Fruit fly (Drosophila melanogaster) whole organism, embryonic: ENCODE measurements around the gene Jhbp2.

Experiments used
- Atf6 ChIP-seq: fragments of 200-800 bp; sonication (Bioruptor generic); IDR thresholded peaks from 2 replicates; pipeline ENCODE4 v1.3.6; 2022; ENCODE audit warnings: missing biosample characterization, missing genetic modification characterization
- CG12744 ChIP-seq: fragments of 200-800 bp; sonication (Bioruptor generic); optimal IDR thresholded peaks from 2 replicates; lab custom pipeline; 2016; ENCODE audit warnings: missing biosample characterization, missing genetic modification characterization
- CG13287 ChIP-seq: fragments of 200-800 bp; sonication (Bioruptor generic); IDR thresholded peaks from 2 replicates; pipeline ENCODE4 v1.3.6; 2022; ENCODE audit warnings: missing biosample characterization, missing genetic modification characterization; ENCODE audit not compliant: partially characterized antibody
- CG13775 ChIP-seq: fragments of 200-800 bp; sonication (Bioruptor generic); optimal IDR thresholded peaks from 3 replicates; lab custom pipeline; 2017; ENCODE audit warnings: missing biosample characterization, mild to moderate bottlenecking, missing genetic modification characterization
- CG1647 ChIP-seq: fragments of 200-800 bp; sonication (Bioruptor generic); optimal IDR thresholded peaks from 3 replicates; lab custom pipeline; 2016; ENCODE audit warnings: missing biosample characterization, missing genetic modification characterization
- CG16779 ChIP-seq: fragments of 200-800 bp; sonication (Bioruptor generic); IDR thresholded peaks from 2 replicates; pipeline ENCODE4 v1.3.6; 2022; ENCODE audit warnings: missing biosample characterization, missing genetic modification characterization
- CG17612 ChIP-seq: fragments of 200-800 bp; sonication (Bioruptor generic); IDR thresholded peaks from 2 replicates; pipeline ENCODE4 v1.3.6; 2022; ENCODE audit warnings: missing biosample characterization, missing genetic modification characterization
- CG3065 ChIP-seq: fragments of 200-800 bp; sonication (Bioruptor generic); optimal IDR thresholded peaks from 2 replicates; lab custom pipeline; 2016; ENCODE audit warnings: missing biosample characterization, missing genetic modification characterization
- CG31388 ChIP-seq: fragments of 200-800 bp; sonication (Bioruptor generic); optimal IDR thresholded peaks from 2 replicates; lab custom pipeline; 2016; ENCODE audit warnings: missing biosample characterization, missing genetic modification characterization
- CG31441 ChIP-seq: fragments of 200-800 bp; sonication (Bioruptor generic); IDR thresholded peaks from 2 replicates; pipeline ENCODE4 v1.3.6; 2022; ENCODE audit warnings: missing biosample characterization, missing genetic modification characterization
- CG3163 ChIP-seq: fragments of 200-800 bp; sonication (Bioruptor generic); optimal IDR thresholded peaks from 3 replicates; lab custom pipeline; 2016; ENCODE audit warnings: missing biosample characterization, missing genetic modification characterization
- CG4707 ChIP-seq: fragments of 200-800 bp; sonication (Bioruptor generic); optimal IDR thresholded peaks from 2 replicates; lab custom pipeline; 2018; ENCODE audit warnings: missing biosample characterization, mild to moderate bottlenecking, missing genetic modification characterization, moderate library complexity
- CG6765 ChIP-seq: fragments of 200-800 bp; sonication (Bioruptor generic); optimal IDR thresholded peaks from 3 replicates; lab custom pipeline; 2017; ENCODE audit warnings: missing biosample characterization, mild to moderate bottlenecking, missing genetic modification characterization
- CG7839 ChIP-seq: fragments of 200-800 bp; sonication (Bioruptor generic); optimal IDR thresholded peaks from 3 replicates; lab custom pipeline; 2018; ENCODE audit warnings: missing biosample characterization, mild to moderate bottlenecking, missing genetic modification characterization, moderate library complexity
- CG8281 ChIP-seq: fragments of 200-800 bp; sonication (Bioruptor generic); optimal IDR thresholded peaks from 2 replicates; lab custom pipeline; 2018; ENCODE audit warnings: missing biosample characterization, mild to moderate bottlenecking, missing genetic modification characterization, moderate library complexity
- CG8944 ChIP-seq: fragments of 200-800 bp; sonication (Bioruptor generic); optimal IDR thresholded peaks from 3 replicates; lab custom pipeline; 2016; ENCODE audit warnings: missing biosample characterization, missing genetic modification characterization
- CG9727 ChIP-seq: fragments of 200-800 bp; sonication (Bioruptor generic); optimal IDR thresholded peaks from 3 replicates; lab custom pipeline; 2017; ENCODE audit warnings: missing biosample characterization, mild to moderate bottlenecking, missing genetic modification characterization
- CHES-1-like ChIP-seq: fragments of 200-800 bp; sonication (Bioruptor generic); optimal IDR thresholded peaks from 2 replicates; lab custom pipeline; 2016; ENCODE audit warnings: missing biosample characterization, missing genetic modification characterization
- Dip2 ChIP-seq: fragments of 200-800 bp; sonication (Bioruptor generic); IDR thresholded peaks from 2 replicates; pipeline ENCODE4 v1.3.6; 2022; ENCODE audit warnings: missing biosample characterization, missing genetic modification characterization
- ERR ChIP-seq: fragments of 200-800 bp; sonication (Bioruptor generic); optimal IDR thresholded peaks from 2 replicates; lab custom pipeline; 2016; ENCODE audit warnings: missing biosample characterization, missing genetic modification characterization
- Ets65A ChIP-seq: fragments of 200-800 bp; sonication (Bioruptor generic); peaks from one replicate; lab custom pipeline; 2016; ENCODE audit warnings: missing biosample characterization, missing genetic modification characterization
- Fer1 ChIP-seq: fragments of 200-800 bp; sonication (Bioruptor generic); optimal IDR thresholded peaks from 2 replicates; lab custom pipeline; 2017; ENCODE audit warnings: missing biosample characterization, mild to moderate bottlenecking, missing genetic modification characterization
- Fer3 ChIP-seq: fragments of 200-800 bp; sonication (Bioruptor generic); optimal IDR thresholded peaks from 2 replicates; lab custom pipeline; 2018; ENCODE audit warnings: missing biosample characterization, mild to moderate bottlenecking, missing genetic modification characterization, moderate library complexity
- Gug ChIP-seq: fragments of 200-800 bp; sonication (Bioruptor generic); IDR thresholded peaks from 4 replicates; pipeline ENCODE4 v1.3.6; 2022; ENCODE audit warnings: missing biosample characterization, missing genetic modification characterization
- Hr3 ChIP-seq: fragments of 200-800 bp; sonication (Bioruptor generic); optimal IDR thresholded peaks from 3 replicates; lab custom pipeline; 2016; ENCODE audit warnings: missing biosample characterization, missing genetic modification characterization
- NFAT ChIP-seq: fragments of 200-800 bp; sonication (Bioruptor generic); IDR thresholded peaks from 2 replicates; pipeline ENCODE4 v1.3.6; 2022; ENCODE audit warnings: missing biosample characterization, missing genetic modification characterization
- Nf-YB ChIP-seq: fragments of 200-800 bp; sonication (Bioruptor generic); optimal IDR thresholded peaks from 3 replicates; lab custom pipeline; 2019; ENCODE audit warnings: missing biosample characterization, mild to moderate bottlenecking, missing genetic modification characterization, moderate library complexity
- Oaz ChIP-seq: fragments of 200-800 bp; sonication (Bioruptor generic); IDR thresholded peaks from 2 replicates; pipeline ENCODE4 v1.3.6; 2022; ENCODE audit warnings: missing biosample characterization, missing genetic modification characterization
- Sry-β ChIP-seq: fragments of 200-800 bp; sonication (Bioruptor generic); optimal IDR thresholded peaks from 2 replicates; lab custom pipeline; 2018; ENCODE audit warnings: missing biosample characterization, mild to moderate bottlenecking, missing genetic modification characterization, moderate library complexity
- az2 ChIP-seq: fragments of 200-800 bp; sonication (Bioruptor generic); optimal IDR thresholded peaks from 3 replicates; lab custom pipeline; 2016; ENCODE audit warnings: missing biosample characterization, missing genetic modification characterization
- cas ChIP-seq: fragments of 200-800 bp; sonication (Bioruptor generic); IDR thresholded peaks from 2 replicates; pipeline ENCODE4 v1.3.6; 2022; ENCODE audit warnings: missing biosample characterization, missing genetic modification characterization
- caup ChIP-seq: fragments of 200-800 bp; sonication (Bioruptor generic); optimal IDR thresholded peaks from 3 replicates; lab custom pipeline; 2017; ENCODE audit warnings: missing biosample characterization, mild to moderate bottlenecking, missing genetic modification characterization, moderate library complexity; ENCODE audit not compliant: severe bottlenecking
- dmrt11E ChIP-seq: fragments of 200-800 bp; sonication (Bioruptor generic); optimal IDR thresholded peaks from 3 replicates; lab custom pipeline; 2018; ENCODE audit warnings: missing biosample characterization, mild to moderate bottlenecking, missing genetic modification characterization, moderate library complexity
- dpn ChIP-seq, 2 experiments: fragments of 200-800 bp; sonication (Bioruptor generic); optimal IDR thresholded peaks; 3 replicates each; lab custom pipeline; 2016; ENCODE audit warnings: missing biosample characterization in 2 of 2, missing genetic modification characterization in 2 of 2
- ems ChIP-seq: fragments of 200-800 bp; sonication (Bioruptor generic); optimal IDR thresholded peaks from 3 replicates; lab custom pipeline; 2016; ENCODE audit warnings: missing biosample characterization, missing genetic modification characterization
- esg ChIP-seq: fragments of 200-800 bp; sonication (Bioruptor generic); conservative IDR thresholded peaks from 2 replicates; pipeline ENCODE4 v1.3.6; 2022; ENCODE audit warnings: missing biosample characterization, missing genetic modification characterization
- fd96Cb ChIP-seq: fragments of 200-800 bp; sonication (Bioruptor generic); optimal IDR thresholded peaks from 2 replicates; lab custom pipeline; 2018; ENCODE audit warnings: missing biosample characterization, mild to moderate bottlenecking, missing genetic modification characterization, moderate library complexity
- gem ChIP-seq: fragments of 200-800 bp; sonication (Bioruptor generic); optimal IDR thresholded peaks from 2 replicates; lab custom pipeline; 2019; ENCODE audit warnings: missing biosample characterization, mild to moderate bottlenecking, missing genetic modification characterization, moderate library complexity
- kah ChIP-seq: fragments of 200-800 bp; sonication (Bioruptor generic); optimal IDR thresholded peaks from 2 replicates; lab custom pipeline; 2018; ENCODE audit warnings: missing biosample characterization, mild to moderate bottlenecking, missing genetic modification characterization
- kni ChIP-seq: fragments of 200-800 bp; sonication (Bioruptor generic); optimal IDR thresholded peaks from 3 replicates; lab custom pipeline; 2017; ENCODE audit warnings: mild to moderate bottlenecking, missing biosample characterization, missing genetic modification reagents, missing genetic modification characterization
- odd ChIP-seq: fragments of 200-800 bp; sonication (Bioruptor generic); optimal IDR thresholded peaks from 2 replicates; lab custom pipeline; 2017; ENCODE audit warnings: missing biosample characterization, mild to moderate bottlenecking, missing genetic modification characterization
- peb ChIP-seq: fragments of 200-800 bp; sonication (Bioruptor generic); IDR thresholded peaks from 2 replicates; pipeline ENCODE4 v1.3.6; 2022; ENCODE audit warnings: missing biosample characterization, missing genetic modification characterization
- prd ChIP-seq, 3 experiments: fragments of >200 bp in 2 of 3; fragments of 200-800 bp in 1 of 3; sonication (Bioruptor generic) in 1 of 3; optimal IDR thresholded peaks in 2 of 3; IDR thresholded peaks in 1 of 3; 2 replicates in 2 of 3; 3 replicates in 1 of 3; pipeline versions ENCODE4 v1.3.6 to Lab custom; 2017 to 2022; ENCODE audit warnings: missing biosample characterization in 1 of 3, missing genetic modification characterization in 1 of 3
- pzg ChIP-seq: fragments of 200-800 bp; sonication (Bioruptor generic); optimal IDR thresholded peaks from 3 replicates; lab custom pipeline; 2018; ENCODE audit warnings: missing biosample characterization, mild to moderate bottlenecking, missing genetic modification characterization, moderate library complexity
- stc ChIP-seq: fragments of 200-800 bp; sonication (Bioruptor generic); IDR thresholded peaks from 2 replicates; pipeline ENCODE4 v1.3.6; 2022; ENCODE audit warnings: missing biosample characterization, missing genetic modification characterization
- tap ChIP-seq: fragments of 200-800 bp; optimal IDR thresholded peaks from 3 replicates; lab custom pipeline; 2019; ENCODE audit warnings: missing biosample characterization, mild to moderate bottlenecking, missing genetic modification characterization, moderate library complexity
- tio ChIP-seq: fragments of 200-800 bp; sonication (Bioruptor generic); optimal IDR thresholded peaks from 2 replicates; lab custom pipeline; 2017; ENCODE audit warnings: missing biosample characterization, missing genetic modification characterization, inconsistent platforms
- trem ChIP-seq: fragments of 200-800 bp; optimal IDR thresholded peaks from 3 replicates; lab custom pipeline; 2019; ENCODE audit warnings: missing biosample characterization, mild to moderate bottlenecking, missing genetic modification characterization, moderate library complexity
- unc-4 ChIP-seq: fragments of 200-800 bp; sonication (Bioruptor generic); IDR thresholded peaks from 2 replicates; pipeline ENCODE4 v1.3.6; 2022; ENCODE audit warnings: missing biosample characterization, missing genetic modification characterization; ENCODE audit not compliant: partially characterized antibody
- zfh2 ChIP-seq: fragments of 200-800 bp; sonication (Bioruptor generic); optimal IDR thresholded peaks from 2 replicates; lab custom pipeline; 2016; ENCODE audit warnings: missing biosample characterization, missing genetic modification characterization

Jhbp2 gene

dm6 chr3R:4992227-4992737 lies 31.1 kb upstream of the Jhbp2 start (continued):
- TF ChIP-seq CG3065 (GFP tag; lab: Kevin White, UChicago) = no peak
- TF ChIP-seq dmrt11E (tag; lab: Kevin White, UChicago) = peak; percentile 64
- no peak for TF ChIP-seq CG13287
- TF ChIP-seq tap (tag; lab: Kevin White, UChicago) = peak; percentile 0
- TF ChIP-seq ems (GFP tag; lab: Kevin White, UChicago) = peak; percentile 10
- peak; percentile 43 for TF ChIP-seq CG4707 (GFP tag; lab: Kevin White, UChicago)
- no peak for TF ChIP-seq Fer3
- TF ChIP-seq CG7839 = peak; percentile 37
- TF ChIP-seq trem (tag; lab: Kevin White, UChicago) = peak; percentile 36
- no peak for TF ChIP-seq NFAT (GFP tag; lab: Robert Waterston, UW)
- peak; percentile 34 for TF ChIP-seq gem (tag; lab: Kevin White, UChicago)
- TF ChIP-seq CG8281 (tag; lab: Kevin White, UChicago) = peak; percentile 55
- no peak for TF ChIP-seq Ets65A (GFP tag; lab: Kevin White, UChicago)
- no peak for TF ChIP-seq CG31388 (GFP tag; lab: Kevin White, UChicago)
- TF ChIP-seq CG8944 = peak; percentile 9
- TF ChIP-seq Nf-YB (GFP tag; lab: Kevin White, UChicago) = peak; percentile 37
- TF ChIP-seq fd96Cb (tag; lab: Kevin White, UChicago) = no peak
- TF ChIP-seq ERR = no peak
- TF ChIP-seq Hr3 = no peak
- no peak for TF ChIP-seq CG6765 (GFP tag; lab: Kevin White, UChicago)
- TF ChIP-seq caup (GFP tag; lab: Kevin White, UChicago) = peak; percentile 79
- TF ChIP-seq Oaz (GFP tag; lab: Robert Waterston, UW) = no peak
- no peak for TF ChIP-seq CG3163 (GFP tag; lab: Kevin White, UChicago)
- TF ChIP-seq dpn (GFP tag; optimal IDR thresholded peaks at IDR 0.05; lab: Kevin White, UChicago) = peak in 1 of 2 experiments; percentile 15
- no peak for TF ChIP-seq cas (GFP tag; lab: Robert Waterston, UW)
- no peak for TF ChIP-seq peb (GFP tag; lab: Robert Waterston, UW)
- peak; percentile 78 for TF ChIP-seq CG9727 (GFP tag; lab: Kevin White, UChicago)
- TF ChIP-seq zfh2 = no peak
- TF ChIP-seq az2 (GFP tag; lab: Kevin White, UChicago) = no peak
- no peak for TF ChIP-seq esg (GFP tag; lab: Robert Waterston, UW)
- peak; percentile 19; the same call in 1 of the 2 replicates for TF ChIP-seq CG31441
- peak; percentile 75 for TF ChIP-seq odd (GFP tag; lab: Kevin White, UChicago)
- TF ChIP-seq CG1647 (GFP tag; lab: Kevin White, UChicago) = no peak
- TF ChIP-seq prd (optimal IDR thresholded peaks at IDR 0.05; lab: Kevin White, UChicago) = no peak
- 0 out of 3 replicates have a peak, but pooled peaks have one; percentile 16 for TF ChIP-seq prd (GFP tag; IDR thresholded peaks at IDR 0.05; lab: Robert Waterston, UW)
- peak; percentile 21 for TF ChIP-seq kah
- TF ChIP-seq unc-4 = no peak
- no peak for TF ChIP-seq CHES-1-like (GFP tag; lab: Kevin White, UChicago)
- TF ChIP-seq Fer1 (GFP tag; lab: Kevin White, UChicago) = peak; percentile 33
- TF ChIP-seq CG13775 (GFP tag; lab: Kevin White, UChicago) = peak; percentile 33
- TF ChIP-seq Atf6 = no peak
- peak; percentile 47; the same call in 1 of the 2 replicates for TF ChIP-seq stc (GFP tag; lab: Robert Waterston, UW)
- no peak for TF ChIP-seq CG12744 (GFP tag; lab: Kevin White, UChicago)
- no peak for TF ChIP-seq Gug (GFP tag; lab: Robert Waterston, UW)
- TF ChIP-seq Dip2 (GFP tag; lab: Robert Waterston, UW) = no peak
- TF ChIP-seq CG16779 = no peak
- TF ChIP-seq kni = peak; percentile 97
- TF ChIP-seq Sry-β (GFP tag; lab: Kevin White, UChicago) = no peak
- TF ChIP-seq tio (GFP tag; lab: Kevin White, UChicago) = no peak
- no peak for TF ChIP-seq CG17612 (GFP tag; lab: Robert Waterston, UW)
- no peak for TF ChIP-seq pzg (GFP tag; lab: Kevin White, UChicago)
